Fruit fly (Drosophila melanogaster) whole organism, wandering third instar larva: ENCODE results near the gene Jon25Bi.

Experiments
- Abd-B ChIP-seq: fragments of >200 bp; optimal IDR thresholded peaks from 2 replicates; lab custom pipeline; 2017; ENCODE audit warnings: missing biosample characterization, missing genetic modification characterization
- CG32264 ChIP-seq: fragments of 200-800 bp; sonication (Bioruptor generic); optimal IDR thresholded peaks from 2 replicates; lab custom pipeline; 2016; ENCODE audit warnings: missing biosample characterization, missing genetic modification characterization
- CG9705 ChIP-seq: fragments of 200-800 bp; sonication (Bioruptor generic); optimal IDR thresholded peaks from 2 replicates; lab custom pipeline; 2018; ENCODE audit warnings: missing biosample characterization, mild to moderate bottlenecking, missing genetic modification characterization
- CrebA ChIP-seq: fragments of 200-800 bp; sonication (Bioruptor generic); optimal IDR thresholded peaks from 2 replicates; lab custom pipeline; 2016; ENCODE audit warnings: missing biosample characterization, mild to moderate bottlenecking, missing genetic modification characterization, borderline replicate concordance
- Dfd ChIP-seq: fragments of >200 bp; optimal IDR thresholded peaks from 2 replicates; lab custom pipeline; 2017; ENCODE audit warnings: missing biosample characterization, missing genetic modification characterization
- Dif ChIP-seq: fragments of 200-275, 200-300 bp; sonication (Bioruptor generic); optimal IDR thresholded peaks from 2 replicates; lab custom pipeline; 2018; ENCODE audit warnings: missing biosample characterization, missing genetic modification characterization; ENCODE audit not compliant: partially characterized antibody
- GATAd ChIP-seq: sonication (Bioruptor generic); optimal IDR thresholded peaks from 2 replicates; lab custom pipeline; 2016; ENCODE audit warnings: missing biosample characterization, missing genetic modification characterization
- HLH106 ChIP-seq: fragments of 200-800 bp; optimal IDR thresholded peaks from 3 replicates; lab custom pipeline; 2019; ENCODE audit warnings: missing biosample characterization, mild to moderate bottlenecking, missing genetic modification characterization, moderate library complexity
- Hnf4 ChIP-seq: fragments of 200-800 bp; sonication (Bioruptor generic); optimal IDR thresholded peaks from 2 replicates; lab custom pipeline; 2016; ENCODE audit warnings: missing biosample characterization, mild to moderate bottlenecking, missing genetic modification characterization
- Hr78 ChIP-seq: fragments of >200 bp; optimal IDR thresholded peaks from 2 replicates; lab custom pipeline; 2017; ENCODE audit warnings: missing biosample characterization, missing genetic modification characterization
- Hr83 ChIP-seq: fragments of 200-300 bp; sonication (Bioruptor generic); optimal IDR thresholded peaks from 2 replicates; lab custom pipeline; 2016; ENCODE audit warnings: missing biosample characterization, mild to moderate bottlenecking, missing genetic modification characterization, moderate library complexity; ENCODE audit not compliant: poor library complexity, severe bottlenecking
- Jra ChIP-seq: sonication (Bioruptor generic); optimal IDR thresholded peaks from 2 replicates; lab custom pipeline; 2016; ENCODE audit warnings: missing biosample characterization, missing genetic modification characterization
- Mio ChIP-seq: sonication (Bioruptor generic); optimal IDR thresholded peaks from 2 replicates; lab custom pipeline; 2016; ENCODE audit warnings: missing biosample characterization, missing genetic modification characterization
- Myc ChIP-seq: fragments of >200 bp; optimal IDR thresholded peaks from 2 replicates; lab custom pipeline; 2017
- N ChIP-seq: fragments of >200 bp; optimal IDR thresholded peaks from 2 replicates; lab custom pipeline; 2018; ENCODE audit warnings: missing biosample characterization, missing external identifiers, missing genetic modification characterization
- OdsH ChIP-seq: fragments of 200-800 bp; sonication (Bioruptor generic); optimal IDR thresholded peaks from 2 replicates; lab custom pipeline; 2016; ENCODE audit warnings: missing biosample characterization, mild to moderate bottlenecking, missing genetic modification characterization
- Rel ChIP-seq, 2 experiments: fragments of 200-800 bp; sonication (Bioruptor generic) in 1 of 2; optimal IDR thresholded peaks; 2 replicates in 1 of 2; 3 replicates in 1 of 2; lab custom pipeline; 2016 to 2019; ENCODE audit warnings: mild to moderate bottlenecking in 2 of 2, missing biosample characterization in 2 of 2, missing genetic modification characterization in 2 of 2, moderate library complexity in 1 of 2
- Sp1 ChIP-seq: fragments of 200-800 bp; sonication (Bioruptor generic); optimal IDR thresholded peaks from 3 replicates; lab custom pipeline; 2019; ENCODE audit warnings: missing biosample characterization, mild to moderate bottlenecking, missing genetic modification characterization, moderate library complexity
- Vsx2 ChIP-seq: fragments of 200-300, 225-300 bp; sonication (Bioruptor generic); optimal IDR thresholded peaks from 2 replicates; lab custom pipeline; 2018; ENCODE audit warnings: missing biosample characterization, missing genetic modification characterization; ENCODE audit not compliant: partially characterized antibody
- br ChIP-seq: fragments of 200-800 bp; sonication (Bioruptor generic); optimal IDR thresholded peaks from 2 replicates; lab custom pipeline; 2016; ENCODE audit warnings: missing biosample characterization, missing genetic modification characterization
- brk ChIP-seq: fragments of 200-800 bp; sonication (Bioruptor generic); optimal IDR thresholded peaks from 2 replicates; lab custom pipeline; 2016; ENCODE audit warnings: missing biosample characterization, mild to moderate bottlenecking, missing genetic modification characterization
- dl ChIP-seq, 2 experiments: fragments of 175-275, 200-275 bp in 1 of 2; fragments of 200-275 bp in 1 of 2; sonication (Bioruptor generic); optimal IDR thresholded peaks; lab custom pipeline; 2018; ENCODE audit warnings: mild to moderate bottlenecking in 2 of 2, missing biosample characterization in 2 of 2, missing genetic modification characterization in 2 of 2, moderate library complexity in 2 of 2; ENCODE audit not compliant: partially characterized antibody in 2 of 2, insufficient read depth in 1 of 2
- dmrt93B ChIP-seq: fragments of 200-800 bp; sonication (Bioruptor generic); optimal IDR thresholded peaks from 2 replicates; lab custom pipeline; 2018; ENCODE audit warnings: missing biosample characterization, mild to moderate bottlenecking, missing genetic modification characterization
- dsf ChIP-seq: sonication (Bioruptor generic); optimal IDR thresholded peaks from 2 replicates; lab custom pipeline; 2016; ENCODE audit warnings: missing biosample characterization, missing genetic modification characterization, borderline replicate concordance
- ey ChIP-seq: fragments of 200-800 bp; sonication (Bioruptor generic); optimal IDR thresholded peaks from 2 replicates; lab custom pipeline; 2016; ENCODE audit warnings: missing biosample characterization, missing genetic modification characterization
- foxo ChIP-seq, 2 experiments: fragments of 200-800 bp; sonication (Bioruptor generic); optimal IDR thresholded peaks; 2 replicates in 1 of 2; 3 replicates in 1 of 2; lab custom pipeline; 2016 to 2017; ENCODE audit warnings: missing biosample characterization in 2 of 2, missing genetic modification characterization in 2 of 2
- fru ChIP-seq: fragments of 200-800 bp; sonication (Bioruptor generic); optimal IDR thresholded peaks from 3 replicates; lab custom pipeline; 2016; ENCODE audit warnings: missing biosample characterization, mild to moderate bottlenecking, missing genetic modification characterization
- h ChIP-seq: fragments of 200-800 bp; sonication (Bioruptor generic); optimal IDR thresholded peaks from 3 replicates; lab custom pipeline; 2016; ENCODE audit warnings: missing biosample characterization, mild to moderate bottlenecking, missing genetic modification characterization
- jim ChIP-seq: fragments of 175-275, 200-325 bp; sonication (Bioruptor generic); optimal IDR thresholded peaks from 2 replicates; lab custom pipeline; 2016; ENCODE audit warnings: missing biosample characterization, mild to moderate bottlenecking, missing genetic modification characterization
- lola ChIP-seq: fragments of >200 bp; optimal IDR thresholded peaks from 2 replicates; lab custom pipeline; 2017; ENCODE audit warnings: missing biosample characterization, missing genetic modification characterization
- pan ChIP-seq: fragments of >200 bp; optimal IDR thresholded peaks from 2 replicates; lab custom pipeline; 2017
- psq ChIP-seq: fragments of 200-800 bp; sonication (Bioruptor generic); optimal IDR thresholded peaks from 3 replicates; lab custom pipeline; 2017; ENCODE audit warnings: missing biosample characterization, mild to moderate bottlenecking, missing genetic modification characterization, moderate library complexity
- rgr ChIP-seq: fragments of 200-800 bp; sonication (Bioruptor generic); optimal IDR thresholded peaks from 3 replicates; lab custom pipeline; 2016; ENCODE audit warnings: missing biosample characterization, mild to moderate bottlenecking, missing genetic modification characterization
- sage ChIP-seq: fragments of 200-800 bp; sonication (Bioruptor generic); optimal IDR thresholded peaks from 2 replicates; lab custom pipeline; 2016; ENCODE audit warnings: missing biosample characterization, mild to moderate bottlenecking, missing genetic modification characterization
- sv ChIP-seq: fragments of 200-800 bp; sonication (Bioruptor generic); optimal IDR thresholded peaks from 3 replicates; lab custom pipeline; 2016; ENCODE audit warnings: missing biosample characterization, missing genetic modification characterization
- tai ChIP-seq: sonication (Bioruptor generic); optimal IDR thresholded peaks from 2 replicates; lab custom pipeline; 2016; ENCODE audit warnings: missing biosample characterization, missing genetic modification characterization
- usp ChIP-seq: fragments of >200 bp; optimal IDR thresholded peaks from 2 replicates; lab custom pipeline; 2017; ENCODE audit warnings: missing biosample characterization, missing genetic modification characterization
- woc ChIP-seq: sonication (Bioruptor generic); optimal IDR thresholded peaks from 2 replicates; lab custom pipeline; 2016; ENCODE audit warnings: missing biosample characterization, mild to moderate bottlenecking, missing genetic modification characterization

Jon25Bi gene

DNA sequence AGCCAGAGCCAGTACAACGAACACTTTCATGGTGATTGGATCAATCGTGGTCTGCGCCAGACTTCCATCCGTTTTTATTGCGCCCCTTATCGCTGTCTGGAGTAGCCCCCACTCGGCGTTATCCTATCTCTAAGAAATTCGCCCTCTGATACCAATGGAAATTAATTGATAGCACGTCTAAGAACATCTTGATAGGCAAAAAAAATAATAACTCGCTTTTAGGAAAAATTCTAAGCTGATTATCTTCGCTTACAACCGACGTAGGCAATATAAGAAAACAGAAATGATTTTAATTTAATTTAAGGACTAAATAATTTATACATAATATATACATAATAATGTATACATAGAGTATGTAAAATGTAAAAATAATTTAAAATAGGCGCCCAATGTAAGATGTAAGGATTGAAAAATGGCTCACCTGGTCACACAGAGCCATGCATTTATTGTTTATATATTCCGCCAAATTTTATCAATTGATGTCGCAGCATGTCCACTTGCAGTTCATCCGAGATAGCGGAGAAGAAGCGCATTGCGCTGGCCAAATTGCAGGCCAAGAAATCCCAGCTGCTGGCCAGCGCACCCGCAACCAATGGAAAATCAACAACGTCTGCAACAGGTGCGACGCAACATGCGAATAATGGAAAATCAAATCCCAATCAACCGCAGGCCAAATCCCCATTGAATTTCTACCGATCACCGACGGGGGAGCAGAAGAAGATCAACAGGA lies at the start of gene Jon25Bi, which contains the start of gene Marcal1:
Gene Jon25Bi, minus strand, starts transcription at position 51 of the 730 bp plus-strand sequence.
Gene Marcal1, plus strand, starts transcription at position 416 of the 730 bp plus-strand sequence.
- TF ChIP-seq ey (no peak), CG32264 (GFP tag; lab: Kevin White, UChicago) (no peak), Hr78 (GFP tag; lab: Kevin White, UChicago) (no peak), HLH106 (tag; lab: Kevin White, UChicago) (no peak)

DNA sequence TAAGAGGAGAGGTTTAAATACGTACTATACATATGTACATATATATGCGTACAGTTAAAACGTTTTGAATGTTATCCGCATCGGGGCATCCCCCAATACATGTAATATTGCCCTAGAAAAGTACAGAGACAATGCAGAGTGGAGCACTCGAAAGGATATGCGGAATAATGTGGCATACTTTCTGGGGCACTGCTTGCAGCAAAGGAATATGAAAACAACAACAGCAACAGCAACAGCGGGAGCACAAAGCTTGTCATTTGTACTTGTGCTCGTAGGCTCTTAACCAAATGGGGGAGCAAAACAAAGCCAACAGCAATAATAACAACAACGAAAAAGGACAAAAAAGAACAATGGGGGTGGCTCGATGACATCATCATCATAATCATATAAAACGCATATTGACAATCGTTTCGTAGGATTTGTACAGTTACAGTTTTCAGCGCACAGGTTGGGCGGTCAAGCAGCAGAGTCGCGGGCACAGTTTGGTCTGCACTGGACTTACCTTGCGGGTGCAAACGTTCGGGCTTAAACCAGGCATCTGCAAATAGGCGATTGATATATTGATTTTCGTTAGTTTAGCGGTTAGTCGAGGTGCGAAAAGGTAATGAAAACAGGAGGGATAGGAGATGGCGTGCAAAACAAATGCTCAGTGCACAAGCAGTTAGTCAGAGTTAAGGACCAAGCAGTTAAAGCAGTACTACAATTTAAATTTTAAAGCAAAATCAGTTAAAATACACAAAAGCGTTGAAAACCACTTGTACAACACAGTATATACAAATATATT lies 48.9 kb upstream of the Jon25Bi start:
- TF ChIP-seq Hnf4, result no peak
- peak; percentile 29 for TF ChIP-seq Myc (lab: Kevin White, UChicago)
- peak; percentile 55 for TF ChIP-seq N (GFP tag; lab: Kevin White, UChicago)

DNA sequence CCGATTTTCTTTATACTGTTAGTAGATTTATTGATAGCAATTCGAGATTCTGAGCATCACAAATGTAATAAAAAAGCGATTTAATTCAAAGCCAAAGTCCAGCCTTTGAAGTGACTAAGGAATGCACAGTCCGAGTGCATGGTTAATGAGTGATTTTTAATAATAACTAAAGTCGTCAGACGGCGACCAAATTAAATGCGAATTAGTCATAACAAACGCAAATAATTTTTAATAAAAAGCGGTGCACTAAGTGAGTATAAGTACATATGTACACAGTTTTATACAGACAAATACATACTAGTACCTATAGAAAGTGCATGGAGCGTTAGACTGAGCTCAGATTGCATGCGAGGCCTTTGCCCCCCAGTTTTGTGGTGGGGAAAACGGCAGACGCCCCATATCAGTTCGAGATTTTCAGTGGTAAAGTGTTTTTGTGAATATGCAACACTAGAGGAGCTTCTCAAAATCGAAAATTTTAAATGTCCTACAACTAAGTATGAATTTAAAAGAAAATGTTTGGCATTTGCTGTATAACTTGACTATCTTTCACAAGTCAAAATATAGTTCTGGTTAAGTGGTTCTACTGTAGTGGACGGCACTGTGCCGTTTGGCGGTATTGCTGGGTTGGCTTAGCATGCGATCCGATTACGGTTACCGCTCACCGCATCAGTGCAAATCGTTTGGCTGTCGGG lies 47.9 kb upstream of the Jon25Bi start:
- TF ChIP-seq pan (lab: Kevin White, UChicago), result no peak
- TF ChIP-seq CG32264 (GFP tag; lab: Kevin White, UChicago), result peak; percentile 14
- TF ChIP-seq Hr83 (GFP tag; lab: Kevin White, UChicago), result no peak
- no peak for TF ChIP-seq Vsx2 (GFP tag; lab: Kevin White, UChicago)
- TF ChIP-seq HLH106 (tag; lab: Kevin White, UChicago), result no peak
- TF ChIP-seq CG9705 (GFP tag; lab: Kevin White, UChicago), result no peak
- TF ChIP-seq Dfd (GFP tag; lab: Kevin White, UChicago), result no peak
- peak; percentile 46 for TF ChIP-seq Sp1 (GFP tag; lab: Kevin White, UChicago)
- TF ChIP-seq h (GFP tag; lab: Kevin White, UChicago), result peak; percentile 78
- TF ChIP-seq Rel (GFP tag; optimal IDR thresholded peaks at IDR 0.05; lab: Kevin White, UChicago), result no peak
- TF ChIP-seq Rel (tag; optimal IDR thresholded peaks at IDR 0.05; lab: Kevin White, UChicago), result no peak
- TF ChIP-seq Abd-B, result no peak
- TF ChIP-seq Myc (lab: Kevin White, UChicago), result no peak
- no peak for TF ChIP-seq Hr78 (GFP tag; lab: Kevin White, UChicago)
- TF ChIP-seq N (GFP tag; lab: Kevin White, UChicago), result no peak
- no peak for TF ChIP-seq lola (GFP tag; lab: Kevin White, UChicago)
- no peak for TF ChIP-seq Dif
- no peak for TF ChIP-seq Mio (GFP tag; lab: Kevin White, UChicago)
- TF ChIP-seq usp (GFP tag; lab: Kevin White, UChicago), result no peak
- peak in 1 of 2 experiments; percentile 75 for TF ChIP-seq foxo (GFP tag; optimal IDR thresholded peaks at IDR 0.05; lab: Kevin White, UChicago)
- no peak for TF ChIP-seq CrebA
- peak; percentile 17 for TF ChIP-seq Jra (GFP tag; lab: Kevin White, UChicago)
- TF ChIP-seq psq (GFP tag; lab: Kevin White, UChicago), result peak; percentile 39
- TF ChIP-seq dl (GFP tag; optimal IDR thresholded peaks at IDR 0.05; lab: Kevin White, UChicago; ENCODE audit: insufficient read depth in 1 of 2, partially characterized antibody in 2 of 2), result no peak
- TF ChIP-seq brk (GFP tag; lab: Kevin White, UChicago), result no peak
- peak; percentile 73 for TF ChIP-seq rgr (GFP tag; lab: Kevin White, UChicago)
- TF ChIP-seq GATAd (GFP tag; lab: Kevin White, UChicago), result no peak
- no peak for TF ChIP-seq dmrt93B
- TF ChIP-seq br (GFP tag; lab: Kevin White, UChicago), result peak; percentile 62
- peak; percentile 61 for TF ChIP-seq Hnf4
- TF ChIP-seq dsf (GFP tag; lab: Kevin White, UChicago), result no peak
- TF ChIP-seq OdsH (GFP tag; lab: Kevin White, UChicago), result peak; percentile 81
- no peak for TF ChIP-seq sv (GFP tag; lab: Kevin White, UChicago)
- TF ChIP-seq fru (GFP tag; lab: Kevin White, UChicago), result peak; percentile 72
- TF ChIP-seq jim (GFP tag; lab: Kevin White, UChicago), result no peak
- TF ChIP-seq ey, result peak; percentile 78
- no peak for TF ChIP-seq sage (GFP tag; lab: Kevin White, UChicago)
- TF ChIP-seq tai (GFP tag; lab: Kevin White, UChicago), result peak; percentile 13
- peak; percentile 19 for TF ChIP-seq woc (GFP tag; lab: Kevin White, UChicago)
